Worm (Caenorhabditis elegans) whole organism, L1 larva: ENCODE results near the gene PDB1.1.

ENCODE experiments used
- C04F5.9 ChIP-seq: sonication (generic microtip); optimal IDR thresholded peaks from 2 replicates; lab custom pipeline; 2016; ENCODE audit warnings: missing genetic modification characterization, missing compliant biosample characterization
- aha-1 ChIP-seq: fragments of 150-350 bp; optimal IDR thresholded peaks from 2 replicates; lab custom pipeline; 2014; ENCODE audit warnings: missing biosample characterization, missing genetic modification characterization
- alr-1 ChIP-seq: fragments of 200-800 bp; sonication (Bioruptor generic); optimal IDR thresholded peaks from 2 replicates; lab custom pipeline; 2018; ENCODE audit warnings: borderline replicate concordance, mild to moderate bottlenecking, missing genetic modification characterization, missing compliant biosample characterization
- ceh-63 ChIP-seq: fragments of 200-800 bp; sonication (Bioruptor generic); optimal IDR thresholded peaks from 2 replicates; lab custom pipeline; 2018; ENCODE audit warnings: mild to moderate bottlenecking, missing genetic modification characterization, missing compliant biosample characterization
- ceh-82 ChIP-seq, 3 experiments: fragments of 150-350 bp in 1 of 3; sonication (generic microtip) in 2 of 3; optimal IDR thresholded peaks; 2 replicates each; lab custom pipeline; 2014 to 2017; ENCODE audit warnings: missing biosample characterization in 3 of 3, missing genetic modification characterization in 3 of 3
- ceh-88 ChIP-seq: fragments of 200-800 bp; sonication (Bioruptor generic); IDR thresholded peaks from 2 replicates; pipeline ENCODE4 v1.3.6; 2022; ENCODE audit warnings: missing genetic modification characterization, missing compliant biosample characterization
- ceh-90 ChIP-seq: sonication (generic microtip); optimal IDR thresholded peaks from 2 replicates; lab custom pipeline; 2016; ENCODE audit warnings: missing genetic modification characterization, missing compliant biosample characterization
- dpl-1 ChIP-seq, 3 experiments: fragments of 150-350 bp in 2 of 3; sonication (generic microtip) in 1 of 3; optimal IDR thresholded peaks; 2 replicates each; lab custom pipeline; 2014 to 2017; ENCODE audit warnings: missing biosample characterization in 3 of 3, missing genetic modification characterization in 3 of 3, missing genetic modification reagents in 3 of 3
- dsc-1 ChIP-seq: sonication (generic microtip); optimal IDR thresholded peaks from 2 replicates; lab custom pipeline; 2016; ENCODE audit warnings: mild to moderate bottlenecking, missing genetic modification characterization, missing compliant biosample characterization
- egl-13 ChIP-seq: sonication (generic microtip); optimal IDR thresholded peaks from 2 replicates; lab custom pipeline; 2016; ENCODE audit warnings: missing genotype, missing genetic modification reagents, missing genetic modification characterization, missing compliant biosample characterization
- ets-5 ChIP-seq: fragments of 200-800 bp; sonication (Bioruptor generic); IDR thresholded peaks from 2 replicates; pipeline ENCODE4 v1.3.6; 2022; ENCODE audit warnings: missing genetic modification characterization, missing compliant biosample characterization
- fkh-10 ChIP-seq: sonication (generic microtip); optimal IDR thresholded peaks from 2 replicates; lab custom pipeline; 2017; ENCODE audit warnings: missing biosample characterization, missing genetic modification reagents, missing genetic modification characterization
- fkh-4 ChIP-seq: sonication (generic microtip); optimal IDR thresholded peaks from 2 replicates; lab custom pipeline; 2016; ENCODE audit warnings: missing compliant biosample characterization, missing genetic modification characterization, borderline replicate concordance
- hlh-17 ChIP-seq: fragments of 200-800 bp; sonication (Bioruptor generic); optimal IDR thresholded peaks from 2 replicates; lab custom pipeline; 2018; ENCODE audit warnings: missing genetic modification characterization, mild to moderate bottlenecking, missing compliant biosample characterization, moderate library complexity, borderline replicate concordance
- hlh-4 ChIP-seq: sonication (generic microtip); optimal IDR thresholded peaks from 2 replicates; lab custom pipeline; 2016; ENCODE audit warnings: mild to moderate bottlenecking, missing genetic modification characterization, missing compliant biosample characterization
- hpl-2 ChIP-seq: fragments of 150-350 bp; optimal IDR thresholded peaks from 2 replicates; lab custom pipeline; 2014; ENCODE audit warnings: missing biosample characterization, missing genetic modification reagents, missing genetic modification characterization
- isw-1 ChIP-seq: fragments of 200-800 bp; sonication (Bioruptor generic); IDR thresholded peaks from 2 replicates; pipeline ENCODE4 v1.3.6; 2022; ENCODE audit warnings: missing genetic modification characterization, missing compliant biosample characterization
- jun-1 ChIP-seq: fragments of 150-350 bp; optimal IDR thresholded peaks from 2 replicates; lab custom pipeline; 2014; ENCODE audit warnings: missing biosample characterization, missing genetic modification reagents, missing genetic modification characterization
- lin-13 ChIP-seq: fragments of 150-350 bp; optimal IDR thresholded peaks from 2 replicates; lab custom pipeline; 2014; ENCODE audit warnings: missing biosample characterization, missing genetic modification reagents, missing genetic modification characterization
- lin-14 ChIP-seq: fragments of 200-800 bp; sonication (Bioruptor generic); optimal IDR thresholded peaks from 2 replicates; lab custom pipeline; 2018; ENCODE audit warnings: mild to moderate bottlenecking, missing genetic modification characterization, moderate library complexity, missing compliant biosample characterization
- lin-15B ChIP-seq: fragments of 150-350 bp; sonication (generic microtip); optimal IDR thresholded peaks from 3 replicates; lab custom pipeline; 2014; ENCODE audit warnings: missing biosample characterization, missing genetic modification characterization
- lin-35 ChIP-seq, 2 experiments: fragments of 150-350 bp; optimal IDR thresholded peaks; 2 replicates each; lab custom pipeline; 2014; ENCODE audit warnings: missing biosample characterization in 2 of 2, missing genetic modification characterization in 2 of 2, missing genetic modification reagents in 2 of 2
- lin-39 ChIP-seq: fragments of 150-350 bp; optimal IDR thresholded peaks from 2 replicates; lab custom pipeline; 2014; ENCODE audit warnings: missing biosample characterization, missing genetic modification reagents, missing genetic modification characterization
- lir-3 ChIP-seq: sonication (generic microtip); optimal IDR thresholded peaks from 2 replicates; lab custom pipeline; 2016; ENCODE audit warnings: mild to moderate bottlenecking, missing genetic modification characterization, moderate library complexity, missing compliant biosample characterization; ENCODE audit not compliant: poor library complexity
- lsy-2 ChIP-seq, 2 experiments: fragments of 150-350 bp; optimal IDR thresholded peaks; 2 replicates each; lab custom pipeline; 2014; ENCODE audit warnings: missing biosample characterization in 2 of 2, missing genetic modification characterization in 2 of 2
- mdl-1 ChIP-seq, 2 experiments: fragments of 150-350 bp; optimal IDR thresholded peaks; 2 replicates each; lab custom pipeline; 2014 to 2017; ENCODE audit warnings: missing biosample characterization in 2 of 2, missing genetic modification characterization in 2 of 2, inconsistent platforms in 1 of 2
- mep-1 ChIP-seq: fragments of 150-350 bp; optimal IDR thresholded peaks from 2 replicates; lab custom pipeline; 2014; ENCODE audit warnings: missing biosample characterization, missing genetic modification characterization
- nhr-11 ChIP-seq: fragments of 150-350 bp; optimal IDR thresholded peaks from 2 replicates; lab custom pipeline; 2014; ENCODE audit warnings: missing biosample characterization, missing genetic modification characterization
- nhr-19 ChIP-seq: fragments of 200-800 bp; sonication (Bioruptor generic); conservative IDR thresholded peaks from 2 replicates; pipeline ENCODE4 v1.3.6; 2022; ENCODE audit warnings: missing genetic modification characterization, missing compliant biosample characterization
- nhr-20 ChIP-seq: sonication (generic microtip); optimal IDR thresholded peaks from 2 replicates; lab custom pipeline; 2016; ENCODE audit warnings: mild to moderate bottlenecking, missing genetic modification characterization, missing compliant biosample characterization
- nhr-237 ChIP-seq: fragments of 150-350 bp; optimal IDR thresholded peaks from 2 replicates; lab custom pipeline; 2014; ENCODE audit warnings: missing biosample characterization, missing genetic modification characterization
- nhr-47 ChIP-seq: sonication (generic microtip); optimal IDR thresholded peaks from 2 replicates; lab custom pipeline; 2016; ENCODE audit warnings: mild to moderate bottlenecking, missing genetic modification characterization, moderate library complexity, missing compliant biosample characterization
- nhr-71 ChIP-seq: sonication (generic microtip); optimal IDR thresholded peaks from 2 replicates; lab custom pipeline; 2016; ENCODE audit warnings: mild to moderate bottlenecking, missing genetic modification characterization, moderate library complexity, missing compliant biosample characterization
- nhr-77 ChIP-seq: fragments of 150-350 bp; optimal IDR thresholded peaks from 2 replicates; lab custom pipeline; 2014; ENCODE audit warnings: missing biosample characterization, missing genetic modification characterization
- nhr-85 ChIP-seq: sonication (generic microtip); peaks from one replicate; lab custom pipeline; 2016; ENCODE audit warnings: missing genetic modification characterization, inconsistent platforms, missing compliant biosample characterization
- nhr-90 ChIP-seq: sonication (generic microtip); optimal IDR thresholded peaks from 2 replicates; lab custom pipeline; 2016; ENCODE audit warnings: mild to moderate bottlenecking, missing genetic modification characterization, missing compliant biosample characterization; ENCODE audit not compliant: poor library complexity
- rnt-1 ChIP-seq: sonication (generic microtip); optimal IDR thresholded peaks from 2 replicates; lab custom pipeline; 2016; ENCODE audit warnings: mild to moderate bottlenecking, missing genetic modification characterization, moderate library complexity, missing compliant biosample characterization
- snu-23 ChIP-seq: sonication (generic microtip); optimal IDR thresholded peaks from 2 replicates; lab custom pipeline; 2016; ENCODE audit warnings: missing genetic modification characterization, missing compliant biosample characterization
- sox-4 ChIP-seq: sonication (generic microtip); optimal IDR thresholded peaks from 2 replicates; lab custom pipeline; 2016; ENCODE audit warnings: missing genetic modification characterization, missing compliant biosample characterization
- sup-37 ChIP-seq: fragments of 200-800 bp; sonication (Bioruptor generic); optimal IDR thresholded peaks from 2 replicates; lab custom pipeline; 2018; ENCODE audit warnings: mild to moderate bottlenecking, missing genetic modification characterization, missing compliant biosample characterization
- tbx-2 ChIP-seq: sonication (generic microtip); optimal IDR thresholded peaks from 2 replicates; lab custom pipeline; 2016; ENCODE audit warnings: missing genetic modification characterization, missing compliant biosample characterization
- unc-30 ChIP-seq: sonication (generic microtip); optimal IDR thresholded peaks from 2 replicates; lab custom pipeline; 2017; ENCODE audit warnings: missing biosample characterization, missing genetic modification characterization
- unc-86 ChIP-seq: sonication (generic microtip); optimal IDR thresholded peaks from 2 replicates; lab custom pipeline; 2016; ENCODE audit warnings: missing genetic modification characterization, missing compliant biosample characterization
- vab-15 ChIP-seq: sonication (generic microtip); optimal IDR thresholded peaks from 2 replicates; lab custom pipeline; 2017; ENCODE audit warnings: missing genotype, mild to moderate bottlenecking, missing genetic modification characterization, missing compliant biosample characterization
- xbp-1 ChIP-seq: sonication (generic microtip); optimal IDR thresholded peaks from 2 replicates; lab custom pipeline; 2016; ENCODE audit warnings: missing genetic modification characterization, missing compliant biosample characterization
- ztf-11 ChIP-seq, 2 experiments: sonication (generic microtip); optimal IDR thresholded peaks; 2 replicates each; lab custom pipeline; 2016 to 2017; ENCODE audit warnings: missing genetic modification characterization in 2 of 2, missing biosample characterization in 1 of 2, missing compliant biosample characterization in 1 of 2
- ztf-4 ChIP-seq: fragments of 150-350 bp; optimal IDR thresholded peaks from 2 replicates; lab custom pipeline; 2014; ENCODE audit warnings: missing biosample characterization, missing genetic modification characterization

The PDB1.1 gene

ce11 chrX:7572057-7572456, 13.2 kb upstream of the PDB1.1 start, which contains the start of gene pcyt-1:
pcyt-1 (plus strand) TSS chrX:7572357.
- TF ChIP-seq snu-23 (GFP tag; lab: Kevin White, UChicago) (no peak), ceh-63 (GFP tag; lab: Kevin White, UChicago) (no peak), xbp-1 (tag; lab: Kevin White, UChicago) (no peak), sup-37 (no peak), nhr-19 (no peak), rnt-1 (tag; lab: Kevin White, UChicago) (no peak), lin-15B (tag; lab: Kevin White, UChicago) (no peak), ztf-4 (tag; lab: Kevin White, UChicago) (no peak), hlh-17 (no peak), sox-4 (no peak), dsc-1 (tag; lab: Kevin White, UChicago) (no peak), jun-1 (tag; lab: Kevin White, UChicago) (no peak)

- TF ChIP-seq nhr-90 (peak; percentile 20), nhr-20 (tag; lab: Kevin White, UChicago) (peak; percentile 31), fkh-4 (tag; lab: Kevin White, UChicago) (peak; percentile 24), nhr-71 (tag; lab: Kevin White, UChicago) (peak; percentile 50), nhr-237 (tag; lab: Kevin White, UChicago) (no peak), lin-39 (tag; lab: Kevin White, UChicago) (no peak), xbp-1 (tag; lab: Kevin White, UChicago) (peak; percentile 63), sox-4 (peak; percentile 62), mep-1 (tag; lab: Kevin White, UChicago) (peak; percentile 46), vab-15 (tag; lab: Kevin White, UChicago) (no peak), egl-13 (tag; lab: Kevin White, UChicago) (peak; percentile 66), nhr-47 (tag; lab: Kevin White, UChicago) (peak; percentile 69), lin-14 (peak; percentile 82), nhr-77 (tag; lab: Kevin White, UChicago) (no peak), rnt-1 (tag; lab: Kevin White, UChicago) (peak; percentile 69), C04F5.9 (tag; lab: Kevin White, UChicago) (peak; percentile 23), lin-35 (GFP tag; optimal IDR thresholded peaks at IDR 0.05; lab: Kevin White, UChicago) (peak in 1 of 2 experiments; percentile 48), mdl-1 (tag; optimal IDR thresholded peaks at IDR 0.05; lab: Kevin White, UChicago) (no peak), alr-1 (no peak), nhr-11 (tag; lab: Kevin White, UChicago) (no peak), hpl-2 (GFP tag; lab: Kevin White, UChicago) (no peak), lsy-2 (tag; optimal IDR thresholded peaks at IDR 0.05; lab: Kevin White, UChicago) (peak; percentile 31 to 34), hlh-4 (tag; lab: Kevin White, UChicago) (peak; percentile 29), ceh-82 (tag; optimal IDR thresholded peaks at IDR 0.05; lab: Kevin White, UChicago) (peak in 2 of 3 experiments; percentile 2 to 3), dpl-1 (GFP tag; optimal IDR thresholded peaks at IDR 0.05; lab: Kevin White, UChicago) (no peak), nhr-19 (peak; percentile 13; the same call in 1 of the 2 replicates), sup-37 (no peak), snu-23 (GFP tag; lab: Kevin White, UChicago) (peak; percentile 23), isw-1 (no peak), aha-1 (tag; lab: Kevin White, UChicago) (no peak), lir-3 (tag; lab: Kevin White, UChicago) (peak; percentile 61), ceh-90 (tag; lab: Kevin White, UChicago) (peak; percentile 59), unc-86 (tag; lab: Kevin White, UChicago) (peak; percentile 37), unc-30 (tag; lab: Kevin White, UChicago) (no peak), ceh-88 (0 out of 2 replicates have a peak, but pooled peaks have one; percentile 18), tbx-2 (tag; lab: Kevin White, UChicago) (peak; percentile 62), ztf-11 (tag; optimal IDR thresholded peaks at IDR 0.05; lab: Kevin White, UChicago) (peak in 1 of 2 experiments; percentile 71), fkh-10 (GFP tag; lab: Kevin White, UChicago) (no peak), hlh-17 (no peak), nhr-85 (tag; lab: Kevin White, UChicago) (peak; percentile 87), ets-5 (GFP tag; lab: Robert Waterston, UW) (no peak), lin-13 (GFP tag; lab: Kevin White, UChicago) (no peak)
Measured at ce11 chrX:7569685-7570518, 11.0 kb upstream of the PDB1.1 start, which contains the start of gene apy-1. apy-1 (minus strand) TSS chrX:7569722.
